Fruit fly (Drosophila melanogaster) whole organism, wandering third instar larva: ENCODE data around the gene CG40813.
"Not testable (repeated sequence)": the region's sequence is repeated elsewhere in the genome, so short reads cannot be mapped to it uniquely, and the experiment has no call there.

ENCODE experiments used
- Vsx2 ChIP-seq: fragments of 200-300, 225-300 bp; sonication (Bioruptor generic); optimal IDR thresholded peaks from 2 replicates; lab custom pipeline; 2018; ENCODE audit warnings: missing biosample characterization, missing genetic modification characterization; ENCODE audit not compliant: partially characterized antibody
- brk ChIP-seq: fragments of 200-800 bp; sonication (Bioruptor generic); optimal IDR thresholded peaks from 2 replicates; lab custom pipeline; 2016; ENCODE audit warnings: missing biosample characterization, mild to moderate bottlenecking, missing genetic modification characterization
- dl ChIP-seq, 2 experiments: fragments of 175-275, 200-275 bp in 1 of 2; fragments of 200-275 bp in 1 of 2; sonication (Bioruptor generic); optimal IDR thresholded peaks; lab custom pipeline; 2018; ENCODE audit warnings: mild to moderate bottlenecking in 2 of 2, missing biosample characterization in 2 of 2, missing genetic modification characterization in 2 of 2, moderate library complexity in 2 of 2; ENCODE audit not compliant: partially characterized antibody in 2 of 2, insufficient read depth in 1 of 2
- ey ChIP-seq: fragments of 200-800 bp; sonication (Bioruptor generic); optimal IDR thresholded peaks from 2 replicates; lab custom pipeline; 2016; ENCODE audit warnings: missing biosample characterization, missing genetic modification characterization
- sage ChIP-seq: fragments of 200-800 bp; sonication (Bioruptor generic); optimal IDR thresholded peaks from 2 replicates; lab custom pipeline; 2016; ENCODE audit warnings: missing biosample characterization, mild to moderate bottlenecking, missing genetic modification characterization
- tai ChIP-seq: sonication (Bioruptor generic); optimal IDR thresholded peaks from 2 replicates; lab custom pipeline; 2016; ENCODE audit warnings: missing biosample characterization, missing genetic modification characterization

CG40813 gene

DNA sequence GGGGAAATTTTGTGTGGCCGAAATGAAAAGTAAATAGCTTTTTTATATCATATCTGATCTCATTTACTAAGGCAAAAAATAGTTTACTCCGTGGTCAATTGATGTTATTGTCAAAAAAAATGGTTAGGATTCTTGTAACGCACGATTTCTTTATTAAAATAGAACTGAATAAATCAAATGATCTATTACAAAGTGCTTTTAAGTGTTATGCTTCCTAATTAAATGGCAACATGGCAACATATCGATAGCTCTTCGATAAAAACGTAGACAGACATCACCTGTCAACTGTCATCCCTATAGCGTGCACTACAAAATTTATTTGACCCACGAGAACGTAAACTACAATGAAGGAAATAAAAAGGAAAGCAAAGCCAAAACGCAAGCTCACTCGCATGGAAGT is 44.2 kb downstream of the CG40813 start, which contains the start of gene CG46512:
TSS of gene CG46512 (plus strand) at position 301 of the 400 bp plus-strand sequence.
- TF ChIP-seq dl (GFP tag; optimal IDR thresholded peaks at IDR 0.05; lab: Kevin White, UChicago; ENCODE audit: insufficient read depth in 1 of 2, partially characterized antibody in 2 of 2); Vsx2; brk (GFP tag; lab: Kevin White, UChicago): not testable (repeated sequence)

DNA sequence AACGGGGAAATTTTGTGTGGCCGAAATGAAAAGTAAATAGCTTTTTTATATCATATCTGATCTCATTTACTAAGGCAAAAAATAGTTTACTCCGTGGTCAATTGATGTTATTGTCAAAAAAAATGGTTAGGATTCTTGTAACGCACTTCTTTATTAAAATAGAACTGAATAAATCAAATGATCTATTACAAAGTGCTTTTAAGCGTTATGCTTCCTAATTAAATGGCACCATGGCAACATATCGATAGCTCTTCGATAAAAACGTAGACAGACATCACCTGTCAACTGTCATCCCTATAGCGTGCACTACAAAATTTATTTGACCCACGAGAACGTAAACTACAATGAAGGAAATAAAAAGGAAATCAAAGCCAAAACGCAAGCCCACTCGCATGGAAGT is 49.1 kb downstream of the CG40813 start, which contains the start of gene CG46513:
TSS of gene CG46513 (plus strand) at position 301 of the 400 bp plus-strand sequence.
- not testable (repeated sequence) for TF ChIP-seq sage, ey, tai (GFP tag; lab: Kevin White, UChicago)
